Worm (Caenorhabditis elegans) whole organism, early embryonic: Measurements from ENCODE around the gene R05F9.11.

Source experiments
- B0310.2 ChIP-seq: sonication (generic microtip); optimal IDR thresholded peaks from 2 replicates; lab custom pipeline; 2016; ENCODE audit warnings: mild to moderate bottlenecking, missing genetic modification characterization, missing compliant biosample characterization
- F13C5.2 ChIP-seq: sonication (generic microtip); optimal IDR thresholded peaks from 2 replicates; lab custom pipeline; 2017; ENCODE audit warnings: mild to moderate bottlenecking, missing genetic modification characterization, inconsistent platforms, missing compliant biosample characterization
- aly-1 ChIP-seq: sonication (generic microtip); optimal IDR thresholded peaks from 2 replicates; lab custom pipeline; 2016; ENCODE audit warnings: missing genetic modification characterization, missing compliant biosample characterization
- ama-1 ChIP-seq: fragments of 150-350 bp; optimal IDR thresholded peaks from 2 replicates; lab custom pipeline; 2014
- ceh-13 ChIP-seq: fragments of 200-800 bp; sonication (Bioruptor generic); optimal IDR thresholded peaks from 2 replicates; lab custom pipeline; 2018; ENCODE audit warnings: mild to moderate bottlenecking, missing genetic modification characterization, missing compliant biosample characterization
- ceh-36 ChIP-seq: sonication (generic microtip); optimal IDR thresholded peaks from 2 replicates; lab custom pipeline; 2016; ENCODE audit warnings: missing genetic modification characterization, inconsistent platforms, missing compliant biosample characterization
- ets-7 ChIP-seq: sonication (generic microtip); optimal IDR thresholded peaks from 2 replicates; lab custom pipeline; 2016; ENCODE audit warnings: missing genotype, missing genetic modification characterization, missing compliant biosample characterization
- flt-1 ChIP-seq: fragments of 200-800 bp; sonication (Bioruptor generic); IDR thresholded peaks from 2 replicates; pipeline ENCODE4 v1.3.6; 2022; ENCODE audit warnings: missing genetic modification characterization, missing compliant biosample characterization
- hmbx-1 ChIP-seq: sonication (generic microtip); optimal IDR thresholded peaks from 2 replicates; lab custom pipeline; 2016; ENCODE audit warnings: mild to moderate bottlenecking, missing genetic modification characterization, missing compliant biosample characterization
- hmg-4 ChIP-seq: fragments of 200-800 bp; sonication (Bioruptor generic); optimal IDR thresholded peaks from 2 replicates; lab custom pipeline; 2018; ENCODE audit warnings: mild to moderate bottlenecking, missing genetic modification characterization, missing compliant biosample characterization
- hnd-1 ChIP-seq: sonication (generic microtip); optimal IDR thresholded peaks from 2 replicates; lab custom pipeline; 2016; ENCODE audit warnings: missing genetic modification characterization, missing compliant biosample characterization
- pes-1 ChIP-seq: fragments of 200-800 bp; sonication (Bioruptor generic); IDR thresholded peaks from 2 replicates; pipeline ENCODE4 v1.3.6; 2022; ENCODE audit warnings: missing genetic modification reagents, missing genetic modification characterization, missing compliant biosample characterization
- scrt-1 ChIP-seq: fragments of 200-800 bp; sonication (Bioruptor generic); IDR thresholded peaks from 2 replicates; pipeline ENCODE4 v1.3.6; 2022; ENCODE audit warnings: missing genetic modification characterization, missing compliant biosample characterization
- sea-1 ChIP-seq: fragments of 200-800 bp; sonication (Bioruptor generic); conservative IDR thresholded peaks from 2 replicates; pipeline ENCODE4 v1.3.6; 2022; ENCODE audit warnings: missing genetic modification characterization, missing compliant biosample characterization
- tbx-11 ChIP-seq: fragments of 200-800 bp; sonication (Bioruptor generic); IDR thresholded peaks from 2 replicates; pipeline ENCODE4 v1.3.6; 2022; ENCODE audit warnings: missing genetic modification characterization, missing compliant biosample characterization
- tbx-37 ChIP-seq: fragments of 200-800 bp; sonication (Bioruptor generic); conservative IDR thresholded peaks from 2 replicates; pipeline ENCODE4 v1.3.6; 2022; ENCODE audit warnings: missing genetic modification reagents, missing genetic modification characterization, missing compliant biosample characterization
- tra-4 ChIP-seq: sonication (generic microtip); optimal IDR thresholded peaks from 2 replicates; lab custom pipeline; 2017; ENCODE audit warnings: missing genetic modification characterization, missing compliant biosample characterization

Gene R05F9.11

DNA sequence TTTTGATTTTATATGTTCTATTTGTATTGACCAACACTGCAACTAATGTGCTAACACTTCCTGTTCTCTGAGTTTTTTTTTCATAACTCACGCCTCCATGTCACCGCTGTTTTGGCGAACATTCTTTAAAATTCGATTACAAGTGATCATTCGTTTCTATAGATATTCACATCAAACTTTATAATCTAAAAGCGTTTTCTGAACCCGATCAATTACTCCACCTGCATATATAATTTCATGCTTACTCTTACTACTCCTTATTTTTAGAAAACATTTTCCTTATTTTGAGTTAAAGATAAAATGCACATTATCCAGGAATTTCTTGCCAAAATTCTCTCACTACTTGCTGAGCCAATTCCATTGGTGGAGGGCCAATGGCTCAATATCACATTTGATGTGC, 28.0 kb downstream of the R05F9.11 start, which contains the start of gene R05F9.7:
TSS of gene R05F9.7 (plus strand) at position 301 of the 400 bp plus-strand sequence.
- TF ChIP-seq sea-1 (no peak), flt-1 (GFP tag; lab: Robert Waterston, UW) (no peak), F13C5.2 (tag; lab: Kevin White, UChicago) (no peak), tra-4 (tag; lab: Kevin White, UChicago) (no peak), scrt-1 (GFP tag; lab: Robert Waterston, UW) (no peak), hnd-1 (tag; lab: Kevin White, UChicago) (no peak), B0310.2 (tag; lab: Kevin White, UChicago) (no peak), hmbx-1 (tag; lab: Kevin White, UChicago) (no peak), tbx-11 (GFP tag; lab: Robert Waterston, UW) (no peak), tbx-37 (no peak), ets-7 (tag; lab: Kevin White, UChicago) (no peak), ceh-13 (no peak), aly-1 (tag; lab: Kevin White, UChicago) (no peak), ceh-36 (tag; lab: Kevin White, UChicago) (no peak), ama-1 (lab: Kevin White, UChicago) (no peak)

- no peak for TF ChIP-seq flt-1 (GFP tag; lab: Robert Waterston, UW)
- TF ChIP-seq F13C5.2 (tag; lab: Kevin White, UChicago), result no peak
- TF ChIP-seq sea-1, result no peak
- no peak for TF ChIP-seq tbx-37
- no peak for TF ChIP-seq hmbx-1 (tag; lab: Kevin White, UChicago)
- no peak for TF ChIP-seq scrt-1 (GFP tag; lab: Robert Waterston, UW)
- no peak for TF ChIP-seq ceh-13
- no peak for TF ChIP-seq hmg-4
- no peak for TF ChIP-seq hnd-1 (tag; lab: Kevin White, UChicago)
- no peak for TF ChIP-seq ama-1 (lab: Kevin White, UChicago)
- no peak for TF ChIP-seq ceh-36 (tag; lab: Kevin White, UChicago)
- no peak for TF ChIP-seq tra-4 (tag; lab: Kevin White, UChicago)
- no peak for TF ChIP-seq pes-1 (GFP tag; lab: Robert Waterston, UW)
- no peak for TF ChIP-seq tbx-11 (GFP tag; lab: Robert Waterston, UW)
- TF ChIP-seq B0310.2 (tag; lab: Kevin White, UChicago), result no peak
- TF ChIP-seq ets-7 (tag; lab: Kevin White, UChicago), result no peak
- no peak for TF ChIP-seq aly-1 (tag; lab: Kevin White, UChicago)
Observed at ce11 chrII:4884403-4884802, 29.6 kb downstream of the R05F9.11 start.

ce11 chrII:4883412-4883811, 30.6 kb downstream of the R05F9.11 start, which contains the start of gene gst-8:
TSS of gene gst-8 (plus strand) at chrII:4883712.
- TF ChIP-seq pes-1 (GFP tag; lab: Robert Waterston, UW) (no peak), ets-7 (tag; lab: Kevin White, UChicago) (no peak), scrt-1 (GFP tag; lab: Robert Waterston, UW) (no peak), ceh-13 (no peak), hmbx-1 (tag; lab: Kevin White, UChicago) (no peak), sea-1 (no peak), tra-4 (tag; lab: Kevin White, UChicago) (no peak), B0310.2 (tag; lab: Kevin White, UChicago) (no peak), aly-1 (tag; lab: Kevin White, UChicago) (no peak), flt-1 (GFP tag; lab: Robert Waterston, UW) (no peak), F13C5.2 (tag; lab: Kevin White, UChicago) (no peak), hnd-1 (tag; lab: Kevin White, UChicago) (no peak), tbx-37 (no peak)

ce11 chrII:4882498-4882897, 31.5 kb downstream of the R05F9.11 start:
- TF ChIP-seq F13C5.2 (tag; lab: Kevin White, UChicago) (no peak), ceh-36 (tag; lab: Kevin White, UChicago) (no peak)

ce11 chrII:4881727-4882126, 32.3 kb downstream of the R05F9.11 start, which contains the start of gene gst-7:
TSS of gene gst-7 (plus strand) at chrII:4882062.
- TF ChIP-seq scrt-1 (GFP tag; lab: Robert Waterston, UW) (no peak), ama-1 (lab: Kevin White, UChicago) (no peak), flt-1 (GFP tag; lab: Robert Waterston, UW) (no peak), ceh-13 (no peak), tbx-11 (GFP tag; lab: Robert Waterston, UW) (no peak), hnd-1 (tag; lab: Kevin White, UChicago) (no peak), ceh-36 (tag; lab: Kevin White, UChicago) (no peak), pes-1 (GFP tag; lab: Robert Waterston, UW) (no peak), tra-4 (tag; lab: Kevin White, UChicago) (no peak), F13C5.2 (tag; lab: Kevin White, UChicago) (no peak)

- TF ChIP-seq ceh-13 (no peak), hnd-1 (tag; lab: Kevin White, UChicago) (no peak), sea-1 (no peak), tra-4 (tag; lab: Kevin White, UChicago) (no peak), tbx-11 (GFP tag; lab: Robert Waterston, UW) (no peak), tbx-37 (no peak), pes-1 (GFP tag; lab: Robert Waterston, UW) (no peak), ama-1 (lab: Kevin White, UChicago) (no peak), B0310.2 (tag; lab: Kevin White, UChicago) (no peak), hmbx-1 (tag; lab: Kevin White, UChicago) (no peak), ceh-36 (tag; lab: Kevin White, UChicago) (no peak), flt-1 (GFP tag; lab: Robert Waterston, UW) (no peak), F13C5.2 (tag; lab: Kevin White, UChicago) (no peak), hmg-4 (no peak), scrt-1 (GFP tag; lab: Robert Waterston, UW) (no peak), ets-7 (tag; lab: Kevin White, UChicago) (no peak), aly-1 (tag; lab: Kevin White, UChicago) (no peak)
Observed at ce11 chrII:4879629-4880028, 34.4 kb downstream of the R05F9.11 start, which contains the start of gene gst-6. TSS of gene gst-6 (plus strand) at chrII:4879891.

DNA sequence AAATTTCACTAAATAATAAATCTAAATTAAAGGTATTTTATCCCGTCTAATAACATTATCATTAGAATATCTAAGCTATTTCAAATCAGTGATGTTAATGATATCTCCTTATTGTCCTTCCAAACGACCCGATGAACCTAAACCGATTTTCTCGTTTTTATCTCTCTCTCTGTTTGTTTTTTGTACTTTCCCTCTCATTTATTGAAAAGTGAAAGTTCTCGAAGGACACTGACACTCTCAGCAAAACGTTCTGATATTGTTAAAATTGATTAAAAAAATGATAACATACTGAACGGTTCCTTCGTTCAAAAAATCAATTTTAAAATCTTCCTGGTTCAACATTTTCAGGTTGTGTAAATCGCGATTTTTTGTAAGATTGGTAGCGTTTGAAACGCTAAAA, 37.9 kb downstream of the R05F9.11 start, which contains the start of gene F11G11.13:
TSS of gene F11G11.13 (minus strand) at position 89 of the 400 bp plus-strand sequence.
- no peak for TF ChIP-seq tra-4 (tag; lab: Kevin White, UChicago)
- no peak for TF ChIP-seq tbx-11 (GFP tag; lab: Robert Waterston, UW)
- no peak for TF ChIP-seq aly-1 (tag; lab: Kevin White, UChicago)
- no peak for TF ChIP-seq F13C5.2 (tag; lab: Kevin White, UChicago)
- TF ChIP-seq ets-7 (tag; lab: Kevin White, UChicago), result no peak
